Worm (Caenorhabditis elegans): Measurements from ENCODE around the gene hlh-34.

DNA sequence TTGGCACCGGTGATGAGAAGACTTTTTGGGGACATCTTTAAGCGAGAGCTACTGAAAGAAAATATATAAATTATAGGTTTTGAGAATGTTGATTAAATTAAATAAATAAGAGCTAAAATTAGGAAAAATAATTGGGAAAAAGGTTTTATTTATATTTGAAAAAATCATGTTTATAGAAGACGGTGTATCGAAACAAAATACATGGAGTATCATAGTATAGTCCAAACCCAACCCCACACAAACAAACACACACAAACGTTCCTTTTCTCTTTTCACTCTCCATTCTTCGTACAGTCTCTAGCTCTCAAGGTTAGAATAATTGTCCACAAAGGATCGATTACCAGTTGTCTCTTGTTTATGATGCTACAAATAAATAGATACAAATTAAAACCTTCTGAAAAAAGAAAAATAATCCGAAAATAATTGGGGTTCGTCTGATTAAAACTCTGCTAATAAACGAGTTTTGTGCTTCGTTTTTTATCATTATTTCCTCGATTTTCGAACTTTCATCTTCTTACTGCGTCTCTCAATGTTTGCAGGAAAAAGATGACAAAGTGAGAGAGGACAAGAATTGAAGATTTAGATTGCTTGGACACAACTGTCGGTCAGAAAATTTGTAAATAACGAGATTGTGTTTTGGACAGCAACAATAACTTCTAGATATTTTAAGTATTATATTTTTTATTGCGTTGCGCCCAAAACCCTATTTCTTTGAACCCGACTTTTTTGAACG, 49.3 kb upstream of the hlh-34 start, which contains the start of gene F20G2.2:
- no peak for TF ChIP-seq flt-1 (GFP tag; IDR thresholded peaks at IDR 0.05)
- no peak for TF ChIP-seq ama-1 (optimal IDR thresholded peaks at IDR 0.05)
- no peak for TF ChIP-seq aly-1 (tag; optimal IDR thresholded peaks at IDR 0.05)
- TF ChIP-seq B0310.2 (tag; optimal IDR thresholded peaks at IDR 0.05) = no peak
- TF ChIP-seq hmbx-1 (tag; optimal IDR thresholded peaks at IDR 0.05) = no peak
